Fruit fly (Drosophila melanogaster) whole organism, wandering third instar larva: ENCODE measurements around the gene Jon25Biii.

Experiments
- Abd-B ChIP-seq: fragments of >200 bp; optimal IDR thresholded peaks from 2 replicates; lab custom pipeline; 2017; ENCODE audit warnings: missing biosample characterization, missing genetic modification characterization
- CG32264 ChIP-seq: fragments of 200-800 bp; sonication (Bioruptor generic); optimal IDR thresholded peaks from 2 replicates; lab custom pipeline; 2016; ENCODE audit warnings: missing biosample characterization, missing genetic modification characterization
- CG9705 ChIP-seq: fragments of 200-800 bp; sonication (Bioruptor generic); optimal IDR thresholded peaks from 2 replicates; lab custom pipeline; 2018; ENCODE audit warnings: missing biosample characterization, mild to moderate bottlenecking, missing genetic modification characterization
- Dfd ChIP-seq: fragments of >200 bp; optimal IDR thresholded peaks from 2 replicates; lab custom pipeline; 2017; ENCODE audit warnings: missing biosample characterization, missing genetic modification characterization
- Dif ChIP-seq: fragments of 200-275, 200-300 bp; sonication (Bioruptor generic); optimal IDR thresholded peaks from 2 replicates; lab custom pipeline; 2018; ENCODE audit warnings: missing biosample characterization, missing genetic modification characterization; ENCODE audit not compliant: partially characterized antibody
- GATAd ChIP-seq: sonication (Bioruptor generic); optimal IDR thresholded peaks from 2 replicates; lab custom pipeline; 2016; ENCODE audit warnings: missing biosample characterization, missing genetic modification characterization
- HLH106 ChIP-seq: fragments of 200-800 bp; optimal IDR thresholded peaks from 3 replicates; lab custom pipeline; 2019; ENCODE audit warnings: missing biosample characterization, mild to moderate bottlenecking, missing genetic modification characterization, moderate library complexity
- Hnf4 ChIP-seq: fragments of 200-800 bp; sonication (Bioruptor generic); optimal IDR thresholded peaks from 2 replicates; lab custom pipeline; 2016; ENCODE audit warnings: missing biosample characterization, mild to moderate bottlenecking, missing genetic modification characterization
- Hr83 ChIP-seq: fragments of 200-300 bp; sonication (Bioruptor generic); optimal IDR thresholded peaks from 2 replicates; lab custom pipeline; 2016; ENCODE audit warnings: missing biosample characterization, mild to moderate bottlenecking, missing genetic modification characterization, moderate library complexity; ENCODE audit not compliant: poor library complexity, severe bottlenecking
- Jra ChIP-seq: sonication (Bioruptor generic); optimal IDR thresholded peaks from 2 replicates; lab custom pipeline; 2016; ENCODE audit warnings: missing biosample characterization, missing genetic modification characterization
- Mio ChIP-seq: sonication (Bioruptor generic); optimal IDR thresholded peaks from 2 replicates; lab custom pipeline; 2016; ENCODE audit warnings: missing biosample characterization, missing genetic modification characterization
- Myc ChIP-seq: fragments of >200 bp; optimal IDR thresholded peaks from 2 replicates; lab custom pipeline; 2017
- N ChIP-seq: fragments of >200 bp; optimal IDR thresholded peaks from 2 replicates; lab custom pipeline; 2018; ENCODE audit warnings: missing biosample characterization, missing external identifiers, missing genetic modification characterization
- OdsH ChIP-seq: fragments of 200-800 bp; sonication (Bioruptor generic); optimal IDR thresholded peaks from 2 replicates; lab custom pipeline; 2016; ENCODE audit warnings: missing biosample characterization, mild to moderate bottlenecking, missing genetic modification characterization
- Rel ChIP-seq, 2 experiments: fragments of 200-800 bp; sonication (Bioruptor generic) in 1 of 2; optimal IDR thresholded peaks; 2 replicates in 1 of 2; 3 replicates in 1 of 2; lab custom pipeline; 2016 to 2019; ENCODE audit warnings: mild to moderate bottlenecking in 2 of 2, missing biosample characterization in 2 of 2, missing genetic modification characterization in 2 of 2, moderate library complexity in 1 of 2
- Sp1 ChIP-seq: fragments of 200-800 bp; sonication (Bioruptor generic); optimal IDR thresholded peaks from 3 replicates; lab custom pipeline; 2019; ENCODE audit warnings: missing biosample characterization, mild to moderate bottlenecking, missing genetic modification characterization, moderate library complexity
- Vsx2 ChIP-seq: fragments of 200-300, 225-300 bp; sonication (Bioruptor generic); optimal IDR thresholded peaks from 2 replicates; lab custom pipeline; 2018; ENCODE audit warnings: missing biosample characterization, missing genetic modification characterization; ENCODE audit not compliant: partially characterized antibody
- br ChIP-seq: fragments of 200-800 bp; sonication (Bioruptor generic); optimal IDR thresholded peaks from 2 replicates; lab custom pipeline; 2016; ENCODE audit warnings: missing biosample characterization, missing genetic modification characterization
- brk ChIP-seq: fragments of 200-800 bp; sonication (Bioruptor generic); optimal IDR thresholded peaks from 2 replicates; lab custom pipeline; 2016; ENCODE audit warnings: missing biosample characterization, mild to moderate bottlenecking, missing genetic modification characterization
- dmrt93B ChIP-seq: fragments of 200-800 bp; sonication (Bioruptor generic); optimal IDR thresholded peaks from 2 replicates; lab custom pipeline; 2018; ENCODE audit warnings: missing biosample characterization, mild to moderate bottlenecking, missing genetic modification characterization
- dsf ChIP-seq: sonication (Bioruptor generic); optimal IDR thresholded peaks from 2 replicates; lab custom pipeline; 2016; ENCODE audit warnings: missing biosample characterization, missing genetic modification characterization, borderline replicate concordance
- foxo ChIP-seq, 2 experiments: fragments of 200-800 bp; sonication (Bioruptor generic); optimal IDR thresholded peaks; 2 replicates in 1 of 2; 3 replicates in 1 of 2; lab custom pipeline; 2016 to 2017; ENCODE audit warnings: missing biosample characterization in 2 of 2, missing genetic modification characterization in 2 of 2
- fru ChIP-seq: fragments of 200-800 bp; sonication (Bioruptor generic); optimal IDR thresholded peaks from 3 replicates; lab custom pipeline; 2016; ENCODE audit warnings: missing biosample characterization, mild to moderate bottlenecking, missing genetic modification characterization
- h ChIP-seq: fragments of 200-800 bp; sonication (Bioruptor generic); optimal IDR thresholded peaks from 3 replicates; lab custom pipeline; 2016; ENCODE audit warnings: missing biosample characterization, mild to moderate bottlenecking, missing genetic modification characterization
- jim ChIP-seq: fragments of 175-275, 200-325 bp; sonication (Bioruptor generic); optimal IDR thresholded peaks from 2 replicates; lab custom pipeline; 2016; ENCODE audit warnings: missing biosample characterization, mild to moderate bottlenecking, missing genetic modification characterization
- lola ChIP-seq: fragments of >200 bp; optimal IDR thresholded peaks from 2 replicates; lab custom pipeline; 2017; ENCODE audit warnings: missing biosample characterization, missing genetic modification characterization
- pan ChIP-seq: fragments of >200 bp; optimal IDR thresholded peaks from 2 replicates; lab custom pipeline; 2017
- rgr ChIP-seq: fragments of 200-800 bp; sonication (Bioruptor generic); optimal IDR thresholded peaks from 3 replicates; lab custom pipeline; 2016; ENCODE audit warnings: missing biosample characterization, mild to moderate bottlenecking, missing genetic modification characterization
- sage ChIP-seq: fragments of 200-800 bp; sonication (Bioruptor generic); optimal IDR thresholded peaks from 2 replicates; lab custom pipeline; 2016; ENCODE audit warnings: missing biosample characterization, mild to moderate bottlenecking, missing genetic modification characterization
- sv ChIP-seq: fragments of 200-800 bp; sonication (Bioruptor generic); optimal IDR thresholded peaks from 3 replicates; lab custom pipeline; 2016; ENCODE audit warnings: missing biosample characterization, missing genetic modification characterization
- tai ChIP-seq: sonication (Bioruptor generic); optimal IDR thresholded peaks from 2 replicates; lab custom pipeline; 2016; ENCODE audit warnings: missing biosample characterization, missing genetic modification characterization
- usp ChIP-seq: fragments of >200 bp; optimal IDR thresholded peaks from 2 replicates; lab custom pipeline; 2017; ENCODE audit warnings: missing biosample characterization, missing genetic modification characterization
- woc ChIP-seq: sonication (Bioruptor generic); optimal IDR thresholded peaks from 2 replicates; lab custom pipeline; 2016; ENCODE audit warnings: missing biosample characterization, mild to moderate bottlenecking, missing genetic modification characterization

Gene Jon25Biii

DNA sequence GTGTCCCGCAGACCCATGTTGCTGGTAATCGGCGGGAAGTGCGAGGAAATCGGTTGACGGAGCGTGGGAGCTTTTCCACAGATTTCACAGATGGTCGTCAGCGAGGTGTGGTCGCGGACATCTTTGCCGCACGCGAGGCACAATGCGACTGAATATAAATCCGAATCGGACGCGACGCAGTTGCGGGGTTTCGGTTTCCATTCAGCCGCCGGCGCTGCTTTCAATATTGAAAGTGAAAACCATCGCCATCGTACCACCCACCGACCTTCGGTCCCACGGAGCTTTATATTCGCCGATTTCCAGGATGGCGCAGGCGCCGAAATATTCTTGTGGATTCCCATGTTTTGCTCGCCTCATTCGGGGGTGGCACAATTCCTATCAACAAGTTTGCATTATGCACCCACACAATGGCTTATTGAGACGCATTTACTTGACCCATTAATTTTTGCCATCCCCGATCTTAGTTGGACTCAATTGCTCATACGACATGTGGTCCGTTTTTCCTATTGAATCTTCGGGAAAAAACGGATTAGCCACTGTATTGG, 14.2 kb downstream of the Jon25Biii start, which contains the start of gene hoe2:
hoe2 (minus strand) TSS at position 126 of the 545 bp plus-strand sequence.
- TF ChIP-seq h (GFP tag; lab: Kevin White, UChicago): no peak
- no peak for TF ChIP-seq Dfd (GFP tag; lab: Kevin White, UChicago)
- TF ChIP-seq Abd-B (GFP tag; lab: Kevin White, UChicago): no peak
- no peak for TF ChIP-seq jim
- no peak for TF ChIP-seq Myc (lab: Kevin White, UChicago)
- TF ChIP-seq fru (GFP tag; lab: Kevin White, UChicago): no peak
- no peak for TF ChIP-seq HLH106
- TF ChIP-seq sv (GFP tag; lab: Kevin White, UChicago): no peak
- TF ChIP-seq Rel (GFP tag; optimal IDR thresholded peaks at IDR 0.05; lab: Kevin White, UChicago): no peak
- no peak for TF ChIP-seq Rel (tag; optimal IDR thresholded peaks at IDR 0.05; lab: Kevin White, UChicago)
- no peak for TF ChIP-seq usp
- TF ChIP-seq CG32264 (GFP tag; lab: Kevin White, UChicago): no peak
- no peak for TF ChIP-seq Mio (GFP tag; lab: Kevin White, UChicago)
- TF ChIP-seq sage (GFP tag; lab: Kevin White, UChicago): no peak
- TF ChIP-seq Hr83 (GFP tag; lab: Kevin White, UChicago): no peak
- TF ChIP-seq rgr (GFP tag; lab: Kevin White, UChicago): no peak

DNA sequence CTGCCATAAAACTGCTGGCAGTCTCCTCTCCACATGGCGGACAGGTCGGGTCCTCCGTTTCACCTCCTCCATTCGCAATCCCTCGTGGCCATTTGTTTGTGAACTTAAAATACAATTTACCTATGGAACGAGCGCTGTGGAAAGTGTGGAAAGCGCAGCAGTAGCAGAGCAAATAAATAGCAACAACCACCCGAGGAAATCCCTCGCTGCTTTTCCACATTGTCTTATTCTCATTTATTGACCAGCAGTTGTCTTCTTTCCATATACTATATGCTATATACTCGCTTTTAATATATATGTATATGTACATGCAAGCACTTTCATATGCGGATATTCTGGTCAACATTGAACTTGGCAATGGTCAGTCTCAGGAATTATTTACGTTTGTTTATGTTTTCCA, 18.3 kb downstream of the Jon25Biii start, which contains the start of gene hoe1:
hoe1 (minus strand) TSS at position 101 of the 400 bp plus-strand sequence.
- TF ChIP-seq N (GFP tag; lab: Kevin White, UChicago): no peak
- no peak for TF ChIP-seq CG9705
- no peak for TF ChIP-seq GATAd (GFP tag; lab: Kevin White, UChicago)
- TF ChIP-seq Hr83 (GFP tag; lab: Kevin White, UChicago): no peak
- TF ChIP-seq OdsH (GFP tag; lab: Kevin White, UChicago): no peak
- TF ChIP-seq HLH106: no peak
- no peak for TF ChIP-seq Rel (GFP tag; optimal IDR thresholded peaks at IDR 0.05; lab: Kevin White, UChicago)
- TF ChIP-seq Rel (tag; optimal IDR thresholded peaks at IDR 0.05; lab: Kevin White, UChicago): no peak
- TF ChIP-seq Dfd (GFP tag; lab: Kevin White, UChicago): no peak
- no peak for TF ChIP-seq Sp1 (GFP tag; lab: Kevin White, UChicago)
- TF ChIP-seq dsf (GFP tag; lab: Kevin White, UChicago): no peak
- TF ChIP-seq Mio (GFP tag; lab: Kevin White, UChicago): no peak
- TF ChIP-seq pan: no peak
- no peak for TF ChIP-seq Vsx2 (GFP tag; lab: Kevin White, UChicago)
- TF ChIP-seq lola (GFP tag; lab: Kevin White, UChicago): no peak
- TF ChIP-seq sv (GFP tag; lab: Kevin White, UChicago): no peak
- TF ChIP-seq, all 38 proteins: peak for 0

DNA sequence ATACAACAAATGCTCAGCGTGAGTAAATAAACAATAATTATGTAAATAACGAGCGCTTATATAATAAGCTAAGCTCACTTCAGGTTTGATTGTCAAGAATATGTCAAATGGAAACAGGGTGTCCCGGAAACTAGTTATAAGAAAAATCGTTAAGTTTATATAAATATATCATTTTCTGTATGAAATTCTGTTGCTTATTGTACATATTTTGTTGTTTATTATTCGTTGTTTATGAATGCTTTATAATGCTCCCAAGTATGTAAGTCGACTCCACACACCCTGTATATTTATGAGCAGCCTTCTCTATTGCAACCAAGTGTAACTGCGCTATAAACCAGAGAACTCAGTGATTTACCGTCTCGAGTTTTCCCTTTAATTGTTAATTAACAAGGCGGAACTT, 20.0 kb downstream of the Jon25Biii start:
- TF ChIP-seq woc (GFP tag; lab: Kevin White, UChicago): no peak
- no peak for TF ChIP-seq Hnf4
- TF ChIP-seq Jra: no peak
- TF ChIP-seq dmrt93B: no peak
- TF ChIP-seq Vsx2 (GFP tag; lab: Kevin White, UChicago): no peak
- TF ChIP-seq tai (GFP tag; lab: Kevin White, UChicago): no peak
- no peak for TF ChIP-seq Mio (GFP tag; lab: Kevin White, UChicago)

DNA sequence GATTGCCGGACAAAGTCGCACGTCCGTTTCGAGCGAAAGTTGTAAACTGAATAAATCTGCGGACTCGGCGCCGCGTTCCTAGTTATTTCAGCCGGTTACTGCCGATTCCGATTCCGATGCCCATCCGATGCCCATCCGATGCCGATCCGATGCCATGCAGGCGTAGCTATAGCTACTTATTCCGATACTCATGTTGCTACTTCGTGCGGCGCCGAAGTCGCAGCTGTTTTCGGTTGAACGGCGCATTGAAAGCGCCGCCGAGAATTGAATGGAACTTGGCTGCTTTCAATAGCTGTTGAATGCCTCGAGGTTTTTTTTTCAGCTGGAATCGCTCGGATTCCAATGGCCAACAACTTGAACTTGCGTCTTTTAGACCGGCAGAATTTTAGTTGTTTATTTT, 22.2 kb downstream of the Jon25Biii start:
- TF ChIP-seq Jra: no peak
- TF ChIP-seq OdsH (GFP tag; lab: Kevin White, UChicago): no peak
- TF ChIP-seq dsf (GFP tag; lab: Kevin White, UChicago): no peak
- TF ChIP-seq sage (GFP tag; lab: Kevin White, UChicago): no peak
- TF ChIP-seq h (GFP tag; lab: Kevin White, UChicago): no peak
- TF ChIP-seq Dif: no peak
- TF ChIP-seq Myc (lab: Kevin White, UChicago): no peak
- TF ChIP-seq CG9705: no peak
- TF ChIP-seq, all 38 proteins: peak for 0

DNA sequence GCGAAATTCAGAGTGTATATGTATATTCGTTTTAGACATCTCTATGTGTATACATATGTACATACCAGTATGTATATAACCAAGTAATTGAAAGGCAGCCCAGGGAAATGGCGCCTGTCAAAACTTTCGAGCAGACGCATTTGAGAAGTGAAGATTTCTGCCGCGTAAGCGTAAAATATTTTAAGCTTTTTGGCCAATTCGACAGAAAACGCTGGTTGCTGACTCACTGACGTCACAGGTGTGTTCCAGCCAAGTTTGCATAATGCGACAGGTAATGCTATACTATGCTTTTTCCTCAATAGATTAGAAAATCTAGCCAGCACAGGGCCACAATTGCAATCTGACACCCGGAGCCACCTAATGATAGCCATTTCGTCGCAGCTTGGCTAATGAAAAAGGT, 33.8 kb downstream of the Jon25Biii start:
- no peak for TF ChIP-seq sv (GFP tag; lab: Kevin White, UChicago)
- TF ChIP-seq brk (GFP tag; lab: Kevin White, UChicago): no peak
- no peak for TF ChIP-seq rgr (GFP tag; lab: Kevin White, UChicago)
- TF ChIP-seq jim: no peak
- TF ChIP-seq HLH106: no peak
- no peak for TF ChIP-seq foxo (GFP tag; optimal IDR thresholded peaks at IDR 0.05; lab: Kevin White, UChicago)
- no peak for TF ChIP-seq CG9705
- TF ChIP-seq Vsx2 (GFP tag; lab: Kevin White, UChicago): no peak
- no peak for TF ChIP-seq tai (GFP tag; lab: Kevin White, UChicago)
- no peak for TF ChIP-seq br (GFP tag; lab: Kevin White, UChicago)
- no peak for TF ChIP-seq fru (GFP tag; lab: Kevin White, UChicago)
- TF ChIP-seq Dfd (GFP tag; lab: Kevin White, UChicago): no peak
